Worm (Caenorhabditis elegans) whole organism, L2 larva: ENCODE measurements around the gene C24H11.2.

Experiments
- F13H6.1 ChIP-seq: sonication (generic microtip); optimal IDR thresholded peaks from 2 replicates; lab custom pipeline; 2016; ENCODE audit warnings: missing genetic modification characterization, missing compliant biosample characterization
- R02D3.7 ChIP-seq: fragments of 150-350 bp; optimal IDR thresholded peaks from 2 replicates; lab custom pipeline; 2014; ENCODE audit warnings: missing biosample characterization, missing genetic modification characterization
- Y55F3AM.14 ChIP-seq: fragments of 200-800 bp; sonication (Bioruptor generic); optimal IDR thresholded peaks from 2 replicates; lab custom pipeline; 2018; ENCODE audit warnings: mild to moderate bottlenecking, missing genetic modification characterization, missing compliant biosample characterization
- blmp-1 ChIP-seq: sonication (generic microtip); optimal IDR thresholded peaks from 2 replicates; lab custom pipeline; 2017; ENCODE audit warnings: missing genetic modification characterization, mild to moderate bottlenecking, missing compliant biosample characterization, antibody characterized with exemption, moderate library complexity; ENCODE audit not compliant: insufficient read depth
- ceh-16 ChIP-seq: fragments of 150-350 bp; optimal IDR thresholded peaks from 2 replicates; lab custom pipeline; 2014; ENCODE audit warnings: missing biosample characterization, missing genetic modification characterization
- ceh-82 ChIP-seq: fragments of 150-350 bp; optimal IDR thresholded peaks from 2 replicates; lab custom pipeline; 2014; ENCODE audit warnings: missing biosample characterization, missing genetic modification characterization
- dmd-4 ChIP-seq: sonication (generic microtip); optimal IDR thresholded peaks from 2 replicates; lab custom pipeline; 2017; ENCODE audit warnings: missing biosample characterization, missing genetic modification characterization
- egl-27 ChIP-seq: sonication (generic microtip); optimal IDR thresholded peaks from 3 replicates; lab custom pipeline; 2017; ENCODE audit warnings: missing biosample characterization, missing genetic modification reagents, missing genetic modification characterization
- elt-1 ChIP-seq: fragments of 150-350 bp; optimal IDR thresholded peaks from 2 replicates; lab custom pipeline; 2014; ENCODE audit warnings: missing biosample characterization, missing genetic modification characterization
- elt-3 ChIP-seq: sonication (generic microtip); optimal IDR thresholded peaks from 2 replicates; lab custom pipeline; 2017; ENCODE audit warnings: missing biosample characterization, missing genetic modification characterization
- lin-11 ChIP-seq: fragments of 150-350 bp; sonication (generic microtip); optimal IDR thresholded peaks from 2 replicates; lab custom pipeline; 2014; ENCODE audit warnings: missing biosample characterization, missing genetic modification characterization, inconsistent platforms, mixed read lengths
- lin-13 ChIP-seq: fragments of 150-350 bp; optimal IDR thresholded peaks from 2 replicates; lab custom pipeline; 2014; ENCODE audit warnings: missing biosample characterization, missing genetic modification reagents, missing genetic modification characterization
- lsy-2 ChIP-seq, 2 experiments: fragments of 150-350 bp in 1 of 2; sonication (generic microtip) in 1 of 2; optimal IDR thresholded peaks; 2 replicates each; lab custom pipeline; 2014 to 2017; ENCODE audit warnings: missing biosample characterization in 2 of 2, missing genetic modification characterization in 2 of 2
- mbf-1 ChIP-seq: sonication (generic microtip); optimal IDR thresholded peaks from 2 replicates; lab custom pipeline; 2017; ENCODE audit warnings: missing biosample characterization, missing genetic modification characterization
- mdl-1 ChIP-seq, 2 experiments: fragments of 150-350 bp in 1 of 2; sonication (generic microtip) in 1 of 2; optimal IDR thresholded peaks; 2 replicates each; lab custom pipeline; 2017; ENCODE audit warnings: missing biosample characterization in 2 of 2, missing genetic modification characterization in 2 of 2
- nhr-10 ChIP-seq: sonication (generic microtip); optimal IDR thresholded peaks from 2 replicates; lab custom pipeline; 2017; ENCODE audit warnings: missing biosample characterization, missing genetic modification characterization
- nhr-11 ChIP-seq: fragments of 150-350 bp; optimal IDR thresholded peaks from 2 replicates; lab custom pipeline; 2014; ENCODE audit warnings: missing biosample characterization, missing genetic modification characterization
- nhr-12 ChIP-seq: fragments of 150-350 bp; optimal IDR thresholded peaks from 2 replicates; lab custom pipeline; 2014; ENCODE audit warnings: missing biosample characterization, missing genetic modification characterization
- nhr-129 ChIP-seq: fragments of 150-350 bp; optimal IDR thresholded peaks from 2 replicates; lab custom pipeline; 2014; ENCODE audit warnings: missing biosample characterization, missing genetic modification characterization
- nhr-21 ChIP-seq: fragments of 150-350 bp; optimal IDR thresholded peaks from 2 replicates; lab custom pipeline; 2014; ENCODE audit warnings: missing biosample characterization, missing genetic modification characterization
- nhr-23 ChIP-seq: fragments of 150-350 bp; optimal IDR thresholded peaks from 2 replicates; lab custom pipeline; 2014; ENCODE audit warnings: missing biosample characterization, missing genetic modification reagents, missing genetic modification characterization
- nhr-237 ChIP-seq: fragments of 150-350 bp; optimal IDR thresholded peaks from 2 replicates; lab custom pipeline; 2014; ENCODE audit warnings: missing biosample characterization, missing genetic modification characterization
- nhr-25 ChIP-seq: fragments of 150-350 bp; sonication (generic microtip); optimal IDR thresholded peaks from 3 replicates; lab custom pipeline; 2014; ENCODE audit warnings: missing biosample characterization, missing genetic modification characterization
- nhr-77 ChIP-seq: fragments of 150-350 bp; optimal IDR thresholded peaks from 2 replicates; lab custom pipeline; 2014; ENCODE audit warnings: missing biosample characterization, missing genetic modification characterization
- sem-4 ChIP-seq: fragments of 150-350 bp; optimal IDR thresholded peaks from 2 replicates; lab custom pipeline; 2014; ENCODE audit warnings: missing biosample characterization, missing genetic modification reagents, missing genetic modification characterization
- skn-1 ChIP-seq: sonication (generic microtip); optimal IDR thresholded peaks from 2 replicates; lab custom pipeline; 2017; ENCODE audit warnings: missing biosample characterization, missing genetic modification characterization
- sma-9 ChIP-seq, 2 experiments: fragments of 150-350 bp in 1 of 2; sonication (generic microtip) in 1 of 2; optimal IDR thresholded peaks; 2 replicates each; lab custom pipeline; 2014 to 2016; ENCODE audit warnings: missing genetic modification characterization in 2 of 2, mild to moderate bottlenecking in 1 of 2, missing biosample characterization in 1 of 2, missing compliant biosample characterization in 1 of 2, missing genetic modification reagents in 1 of 2, moderate library complexity in 1 of 2
- snpc-4 ChIP-seq: fragments of 150-350 bp; optimal IDR thresholded peaks from 2 replicates; lab custom pipeline; 2014; ENCODE audit warnings: missing biosample characterization, missing genetic modification characterization
- unc-39 ChIP-seq: fragments of 150-350 bp; optimal IDR thresholded peaks from 2 replicates; lab custom pipeline; 2014; ENCODE audit warnings: missing biosample characterization, missing genetic modification characterization
- unc-55 ChIP-seq: fragments of 150-350 bp; sonication (generic microtip); optimal IDR thresholded peaks from 3 replicates; lab custom pipeline; 2014; ENCODE audit warnings: missing biosample characterization, missing genetic modification reagents, missing genetic modification characterization
- unc-62 ChIP-seq: fragments of 150-350 bp; optimal IDR thresholded peaks from 2 replicates; lab custom pipeline; 2014; ENCODE audit warnings: missing biosample characterization, missing genetic modification reagents, missing genetic modification characterization
- zag-1 ChIP-seq: fragments of 150-350 bp; optimal IDR thresholded peaks from 2 replicates; lab custom pipeline; 2014; ENCODE audit warnings: missing biosample characterization, missing genetic modification characterization
- ztf-1 ChIP-seq: fragments of 200-800 bp; sonication (Bioruptor generic); conservative IDR thresholded peaks from 2 replicates; pipeline ENCODE4 v1.3.6; 2022; ENCODE audit warnings: missing genetic modification characterization, missing compliant biosample characterization
- ztf-11 ChIP-seq: sonication (generic microtip); optimal IDR thresholded peaks from 2 replicates; lab custom pipeline; 2017; ENCODE audit warnings: missing biosample characterization, missing genetic modification characterization
- ztf-4 ChIP-seq: fragments of 150-350 bp; optimal IDR thresholded peaks from 2 replicates; lab custom pipeline; 2014; ENCODE audit warnings: missing biosample characterization, missing genetic modification characterization

Gene C24H11.2

ce11 chrIII:11833449-11833848 lies 41.3 kb upstream of the C24H11.2 start:
- TF ChIP-seq lin-11 (tag; lab: Kevin White, UChicago), result no peak
- no peak for TF ChIP-seq dmd-4 (tag; lab: Kevin White, UChicago)
- TF ChIP-seq snpc-4 (tag; lab: Kevin White, UChicago), result no peak
- TF ChIP-seq ceh-16 (tag; lab: Kevin White, UChicago), result no peak

- TF ChIP-seq ceh-82 (no peak), lsy-2 (tag; optimal IDR thresholded peaks at IDR 0.05; lab: Kevin White, UChicago) (peak in 1 of 2 experiments; percentile 3)
These were observed 38.7 kb upstream of the C24H11.2 start for ce11 chrIII:11830522-11831489.

DNA sequence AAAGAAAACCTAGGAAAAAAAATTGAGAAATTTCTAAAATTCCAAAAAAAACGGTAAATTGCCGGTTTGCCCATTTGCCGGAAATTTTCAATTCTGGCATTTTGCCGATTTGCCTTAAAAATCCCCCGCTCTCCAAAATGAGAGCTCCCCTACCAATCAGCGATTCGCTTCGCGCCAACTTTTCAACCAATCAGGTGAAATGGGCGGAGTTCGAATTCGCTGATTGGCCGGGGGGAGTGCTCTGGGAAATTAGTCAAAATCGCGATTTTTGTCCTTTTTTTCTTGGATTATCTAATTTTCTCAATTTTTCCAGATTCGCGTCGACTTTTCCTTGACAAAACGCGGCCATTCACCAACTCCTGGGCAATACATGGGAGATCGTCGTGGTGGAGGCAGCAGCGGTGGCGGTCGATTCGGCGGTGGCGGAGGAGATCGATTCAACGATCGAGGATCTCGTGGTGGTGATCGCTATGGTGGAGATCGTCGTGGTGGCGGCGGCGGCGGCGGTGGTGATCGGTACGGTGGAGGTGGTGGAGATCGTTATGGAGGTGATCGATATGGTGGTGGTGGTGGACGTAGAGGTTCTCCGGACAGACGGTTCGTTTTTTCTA lies 37.5 kb upstream of the C24H11.2 start:
- TF ChIP-seq nhr-23 (tag; lab: Kevin White, UChicago), result no peak
- no peak for TF ChIP-seq sem-4 (tag; lab: Kevin White, UChicago)
- TF ChIP-seq ztf-1 (GFP tag; lab: Robert Waterston, UW), result no peak
- TF ChIP-seq R02D3.7, result no peak
- no peak for TF ChIP-seq mdl-1 (tag; optimal IDR thresholded peaks at IDR 0.05; lab: Kevin White, UChicago)
- TF ChIP-seq zag-1, result no peak
- no peak for TF ChIP-seq lin-11 (tag; lab: Kevin White, UChicago)
- TF ChIP-seq Y55F3AM.14 (GFP tag; lab: Kevin White, UChicago), result no peak
- no peak for TF ChIP-seq elt-1 (tag; lab: Kevin White, UChicago)
- no peak for TF ChIP-seq elt-3 (tag; lab: Kevin White, UChicago)
- TF ChIP-seq sma-9 (GFP tag; optimal IDR thresholded peaks at IDR 0.05; lab: Kevin White, UChicago), result no peak
- TF ChIP-seq sma-9 (tag; optimal IDR thresholded peaks at IDR 0.05; lab: Kevin White, UChicago), result no peak

- TF ChIP-seq unc-62 (GFP tag; lab: Kevin White, UChicago), result no peak
- TF ChIP-seq sem-4 (tag; lab: Kevin White, UChicago), result no peak
- no peak for TF ChIP-seq skn-1
- TF ChIP-seq R02D3.7, result no peak
- TF ChIP-seq ztf-1 (GFP tag; lab: Robert Waterston, UW), result no peak
- TF ChIP-seq nhr-21 (tag; lab: Kevin White, UChicago), result no peak
- TF ChIP-seq mdl-1 (tag; optimal IDR thresholded peaks at IDR 0.05; lab: Kevin White, UChicago), result no peak
- TF ChIP-seq nhr-23 (tag; lab: Kevin White, UChicago), result no peak
- no peak for TF ChIP-seq sma-9 (GFP tag; optimal IDR thresholded peaks at IDR 0.05; lab: Kevin White, UChicago)
- no peak for TF ChIP-seq sma-9 (tag; optimal IDR thresholded peaks at IDR 0.05; lab: Kevin White, UChicago)
- TF ChIP-seq nhr-237 (tag; lab: Kevin White, UChicago), result no peak
- TF ChIP-seq Y55F3AM.14 (GFP tag; lab: Kevin White, UChicago), result no peak
- TF ChIP-seq egl-27, result no peak
- TF ChIP-seq ztf-11 (tag; lab: Kevin White, UChicago), result no peak
These were observed 36.9 kb upstream of the C24H11.2 start for ce11 chrIII:11829062-11829461.

DNA sequence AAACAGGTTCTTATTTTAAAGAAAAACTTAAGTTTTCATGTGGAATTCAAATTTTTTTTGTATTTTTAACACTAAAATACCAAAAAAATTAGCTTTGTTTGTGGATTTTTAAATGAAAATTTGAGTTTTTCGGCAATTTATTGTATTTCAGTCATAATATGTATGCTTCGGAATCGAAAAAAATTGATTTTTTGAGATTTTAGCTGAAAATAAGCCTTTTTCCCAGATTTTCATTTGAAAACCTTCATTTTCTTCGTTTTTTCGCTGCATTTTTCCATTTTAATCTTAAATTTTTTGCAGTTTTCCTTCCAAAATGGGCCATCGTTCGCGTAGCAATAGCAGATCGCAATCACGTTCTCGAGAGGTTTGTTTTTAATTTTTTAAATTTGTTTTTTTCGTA lies 34.0 kb upstream of the C24H11.2 start, which contains the start of gene rsp-8:
Gene rsp-8 (plus strand): TSS at position 301 of the 400 bp plus-strand sequence.
- no peak for TF ChIP-seq unc-62 (GFP tag; lab: Kevin White, UChicago)
- TF ChIP-seq zag-1, result no peak
- no peak for TF ChIP-seq nhr-11 (tag; lab: Kevin White, UChicago)
- no peak for TF ChIP-seq ztf-1 (GFP tag; lab: Robert Waterston, UW)
- no peak for TF ChIP-seq R02D3.7
- TF ChIP-seq mdl-1 (tag; optimal IDR thresholded peaks at IDR 0.05; lab: Kevin White, UChicago), result no peak
- no peak for TF ChIP-seq lin-13 (GFP tag; lab: Kevin White, UChicago)
- no peak for TF ChIP-seq sma-9 (GFP tag; optimal IDR thresholded peaks at IDR 0.05; lab: Kevin White, UChicago)
- no peak for TF ChIP-seq sma-9 (tag; optimal IDR thresholded peaks at IDR 0.05; lab: Kevin White, UChicago)
- no peak for TF ChIP-seq unc-39 (tag; lab: Kevin White, UChicago)

ce11 chrIII:11825654-11826053 lies 33.5 kb upstream of the C24H11.2 start:
- TF ChIP-seq nhr-11 (tag; lab: Kevin White, UChicago) (no peak), sma-9 (GFP tag; optimal IDR thresholded peaks at IDR 0.05; lab: Kevin White, UChicago) (peak; percentile 0), sma-9 (tag; optimal IDR thresholded peaks at IDR 0.05; lab: Kevin White, UChicago) (no peak), F13H6.1 (peak; percentile 38), lin-13 (GFP tag; lab: Kevin White, UChicago) (peak; percentile 51), ztf-11 (tag; lab: Kevin White, UChicago) (no peak), unc-39 (tag; lab: Kevin White, UChicago) (no peak), lin-11 (tag; lab: Kevin White, UChicago) (peak; percentile 49), Y55F3AM.14 (GFP tag; lab: Kevin White, UChicago) (no peak), skn-1 (no peak), mbf-1 (tag; lab: Kevin White, UChicago) (no peak), unc-55 (GFP tag; lab: Kevin White, UChicago) (peak; percentile 85), ztf-4 (tag; lab: Kevin White, UChicago) (no peak), nhr-12 (tag; lab: Kevin White, UChicago) (no peak), elt-1 (tag; lab: Kevin White, UChicago) (no peak), dmd-4 (tag; lab: Kevin White, UChicago) (no peak), nhr-77 (tag; lab: Kevin White, UChicago) (no peak), elt-3 (tag; lab: Kevin White, UChicago) (no peak), nhr-10 (tag; lab: Kevin White, UChicago) (no peak), blmp-1 (tag; lab: Kevin White, UChicago) (no peak), snpc-4 (tag; lab: Kevin White, UChicago) (peak; percentile 3), nhr-25 (tag; lab: Kevin White, UChicago) (peak; percentile 21), nhr-129 (tag; lab: Kevin White, UChicago) (peak; percentile 43), sem-4 (tag; lab: Kevin White, UChicago) (peak; percentile 84)
